Fruit fly (Drosophila melanogaster) whole organism, wandering third instar larva: ENCODE data around the gene FucTA.

Experiments
- Abd-B ChIP-seq: fragments of >200 bp; optimal IDR thresholded peaks from 2 replicates; lab custom pipeline; 2017; ENCODE audit warnings: missing biosample characterization, missing genetic modification characterization
- CG32264 ChIP-seq: fragments of 200-800 bp; sonication (Bioruptor generic); optimal IDR thresholded peaks from 2 replicates; lab custom pipeline; 2016; ENCODE audit warnings: missing biosample characterization, missing genetic modification characterization
- CG9705 ChIP-seq: fragments of 200-800 bp; sonication (Bioruptor generic); optimal IDR thresholded peaks from 2 replicates; lab custom pipeline; 2018; ENCODE audit warnings: missing biosample characterization, mild to moderate bottlenecking, missing genetic modification characterization
- CrebA ChIP-seq: fragments of 200-800 bp; sonication (Bioruptor generic); optimal IDR thresholded peaks from 2 replicates; lab custom pipeline; 2016; ENCODE audit warnings: missing biosample characterization, mild to moderate bottlenecking, missing genetic modification characterization, borderline replicate concordance
- Dfd ChIP-seq: fragments of >200 bp; optimal IDR thresholded peaks from 2 replicates; lab custom pipeline; 2017; ENCODE audit warnings: missing biosample characterization, missing genetic modification characterization
- Dif ChIP-seq: fragments of 200-275, 200-300 bp; sonication (Bioruptor generic); optimal IDR thresholded peaks from 2 replicates; lab custom pipeline; 2018; ENCODE audit warnings: missing biosample characterization, missing genetic modification characterization; ENCODE audit not compliant: partially characterized antibody
- GATAd ChIP-seq: sonication (Bioruptor generic); optimal IDR thresholded peaks from 2 replicates; lab custom pipeline; 2016; ENCODE audit warnings: missing biosample characterization, missing genetic modification characterization
- HLH106 ChIP-seq: fragments of 200-800 bp; optimal IDR thresholded peaks from 3 replicates; lab custom pipeline; 2019; ENCODE audit warnings: missing biosample characterization, mild to moderate bottlenecking, missing genetic modification characterization, moderate library complexity
- Hnf4 ChIP-seq: fragments of 200-800 bp; sonication (Bioruptor generic); optimal IDR thresholded peaks from 2 replicates; lab custom pipeline; 2016; ENCODE audit warnings: missing biosample characterization, mild to moderate bottlenecking, missing genetic modification characterization
- Hr78 ChIP-seq: fragments of >200 bp; optimal IDR thresholded peaks from 2 replicates; lab custom pipeline; 2017; ENCODE audit warnings: missing biosample characterization, missing genetic modification characterization
- Hr83 ChIP-seq: fragments of 200-300 bp; sonication (Bioruptor generic); optimal IDR thresholded peaks from 2 replicates; lab custom pipeline; 2016; ENCODE audit warnings: missing biosample characterization, mild to moderate bottlenecking, missing genetic modification characterization, moderate library complexity; ENCODE audit not compliant: poor library complexity, severe bottlenecking
- Jra ChIP-seq: sonication (Bioruptor generic); optimal IDR thresholded peaks from 2 replicates; lab custom pipeline; 2016; ENCODE audit warnings: missing biosample characterization, missing genetic modification characterization
- Mio ChIP-seq: sonication (Bioruptor generic); optimal IDR thresholded peaks from 2 replicates; lab custom pipeline; 2016; ENCODE audit warnings: missing biosample characterization, missing genetic modification characterization
- Myc ChIP-seq: fragments of >200 bp; optimal IDR thresholded peaks from 2 replicates; lab custom pipeline; 2017
- N ChIP-seq: fragments of >200 bp; optimal IDR thresholded peaks from 2 replicates; lab custom pipeline; 2018; ENCODE audit warnings: missing biosample characterization, missing external identifiers, missing genetic modification characterization
- OdsH ChIP-seq: fragments of 200-800 bp; sonication (Bioruptor generic); optimal IDR thresholded peaks from 2 replicates; lab custom pipeline; 2016; ENCODE audit warnings: missing biosample characterization, mild to moderate bottlenecking, missing genetic modification characterization
- Rel ChIP-seq, 2 experiments: fragments of 200-800 bp; sonication (Bioruptor generic) in 1 of 2; optimal IDR thresholded peaks; 2 replicates in 1 of 2; 3 replicates in 1 of 2; lab custom pipeline; 2016 to 2019; ENCODE audit warnings: mild to moderate bottlenecking in 2 of 2, missing biosample characterization in 2 of 2, missing genetic modification characterization in 2 of 2, moderate library complexity in 1 of 2
- Sp1 ChIP-seq: fragments of 200-800 bp; sonication (Bioruptor generic); optimal IDR thresholded peaks from 3 replicates; lab custom pipeline; 2019; ENCODE audit warnings: missing biosample characterization, mild to moderate bottlenecking, missing genetic modification characterization, moderate library complexity
- Vsx2 ChIP-seq: fragments of 200-300, 225-300 bp; sonication (Bioruptor generic); optimal IDR thresholded peaks from 2 replicates; lab custom pipeline; 2018; ENCODE audit warnings: missing biosample characterization, missing genetic modification characterization; ENCODE audit not compliant: partially characterized antibody
- br ChIP-seq: fragments of 200-800 bp; sonication (Bioruptor generic); optimal IDR thresholded peaks from 2 replicates; lab custom pipeline; 2016; ENCODE audit warnings: missing biosample characterization, missing genetic modification characterization
- brk ChIP-seq: fragments of 200-800 bp; sonication (Bioruptor generic); optimal IDR thresholded peaks from 2 replicates; lab custom pipeline; 2016; ENCODE audit warnings: missing biosample characterization, mild to moderate bottlenecking, missing genetic modification characterization
- dl ChIP-seq, 2 experiments: fragments of 175-275, 200-275 bp in 1 of 2; fragments of 200-275 bp in 1 of 2; sonication (Bioruptor generic); optimal IDR thresholded peaks; lab custom pipeline; 2018; ENCODE audit warnings: mild to moderate bottlenecking in 2 of 2, missing biosample characterization in 2 of 2, missing genetic modification characterization in 2 of 2, moderate library complexity in 2 of 2; ENCODE audit not compliant: partially characterized antibody in 2 of 2, insufficient read depth in 1 of 2
- dmrt93B ChIP-seq: fragments of 200-800 bp; sonication (Bioruptor generic); optimal IDR thresholded peaks from 2 replicates; lab custom pipeline; 2018; ENCODE audit warnings: missing biosample characterization, mild to moderate bottlenecking, missing genetic modification characterization
- dsf ChIP-seq: sonication (Bioruptor generic); optimal IDR thresholded peaks from 2 replicates; lab custom pipeline; 2016; ENCODE audit warnings: missing biosample characterization, missing genetic modification characterization, borderline replicate concordance
- ey ChIP-seq: fragments of 200-800 bp; sonication (Bioruptor generic); optimal IDR thresholded peaks from 2 replicates; lab custom pipeline; 2016; ENCODE audit warnings: missing biosample characterization, missing genetic modification characterization
- foxo ChIP-seq, 2 experiments: fragments of 200-800 bp; sonication (Bioruptor generic); optimal IDR thresholded peaks; 2 replicates in 1 of 2; 3 replicates in 1 of 2; lab custom pipeline; 2016 to 2017; ENCODE audit warnings: missing biosample characterization in 2 of 2, missing genetic modification characterization in 2 of 2
- fru ChIP-seq: fragments of 200-800 bp; sonication (Bioruptor generic); optimal IDR thresholded peaks from 3 replicates; lab custom pipeline; 2016; ENCODE audit warnings: missing biosample characterization, mild to moderate bottlenecking, missing genetic modification characterization
- h ChIP-seq: fragments of 200-800 bp; sonication (Bioruptor generic); optimal IDR thresholded peaks from 3 replicates; lab custom pipeline; 2016; ENCODE audit warnings: missing biosample characterization, mild to moderate bottlenecking, missing genetic modification characterization
- jim ChIP-seq: fragments of 175-275, 200-325 bp; sonication (Bioruptor generic); optimal IDR thresholded peaks from 2 replicates; lab custom pipeline; 2016; ENCODE audit warnings: missing biosample characterization, mild to moderate bottlenecking, missing genetic modification characterization
- lola ChIP-seq: fragments of >200 bp; optimal IDR thresholded peaks from 2 replicates; lab custom pipeline; 2017; ENCODE audit warnings: missing biosample characterization, missing genetic modification characterization
- pan ChIP-seq: fragments of >200 bp; optimal IDR thresholded peaks from 2 replicates; lab custom pipeline; 2017
- psq ChIP-seq: fragments of 200-800 bp; sonication (Bioruptor generic); optimal IDR thresholded peaks from 3 replicates; lab custom pipeline; 2017; ENCODE audit warnings: missing biosample characterization, mild to moderate bottlenecking, missing genetic modification characterization, moderate library complexity
- rgr ChIP-seq: fragments of 200-800 bp; sonication (Bioruptor generic); optimal IDR thresholded peaks from 3 replicates; lab custom pipeline; 2016; ENCODE audit warnings: missing biosample characterization, mild to moderate bottlenecking, missing genetic modification characterization
- sage ChIP-seq: fragments of 200-800 bp; sonication (Bioruptor generic); optimal IDR thresholded peaks from 2 replicates; lab custom pipeline; 2016; ENCODE audit warnings: missing biosample characterization, mild to moderate bottlenecking, missing genetic modification characterization
- sv ChIP-seq: fragments of 200-800 bp; sonication (Bioruptor generic); optimal IDR thresholded peaks from 3 replicates; lab custom pipeline; 2016; ENCODE audit warnings: missing biosample characterization, missing genetic modification characterization
- tai ChIP-seq: sonication (Bioruptor generic); optimal IDR thresholded peaks from 2 replicates; lab custom pipeline; 2016; ENCODE audit warnings: missing biosample characterization, missing genetic modification characterization
- usp ChIP-seq: fragments of >200 bp; optimal IDR thresholded peaks from 2 replicates; lab custom pipeline; 2017; ENCODE audit warnings: missing biosample characterization, missing genetic modification characterization
- woc ChIP-seq: sonication (Bioruptor generic); optimal IDR thresholded peaks from 2 replicates; lab custom pipeline; 2016; ENCODE audit warnings: missing biosample characterization, mild to moderate bottlenecking, missing genetic modification characterization

The FucTA gene

DNA sequence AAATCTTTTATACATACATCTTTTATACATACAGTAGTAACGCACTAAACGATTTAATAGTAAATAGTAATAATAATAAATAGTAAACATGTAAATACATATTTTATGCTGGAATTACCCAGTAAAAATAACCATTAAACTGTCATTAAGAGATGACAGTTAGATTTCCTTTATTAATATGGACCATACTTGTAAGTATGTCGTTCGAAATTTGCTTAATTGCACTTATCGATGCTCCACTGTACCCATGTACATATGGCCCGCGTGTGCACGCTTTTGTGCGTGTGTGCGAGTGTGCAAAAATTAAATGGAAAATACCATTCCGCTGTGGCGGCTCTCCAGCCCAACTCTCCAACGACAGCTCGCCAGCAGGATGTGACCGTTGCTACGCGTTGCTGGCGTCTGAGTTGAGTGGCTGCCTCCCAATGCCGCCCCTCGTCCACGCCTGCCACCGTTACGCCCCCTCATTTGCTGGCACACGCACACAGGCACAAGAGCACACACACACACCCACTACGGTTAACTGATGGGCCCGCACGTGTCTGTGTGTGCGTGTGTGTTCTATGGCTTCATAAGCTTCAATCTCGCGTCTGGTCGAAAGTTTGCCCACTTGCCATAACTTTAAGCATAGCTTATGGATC is 44.1 kb upstream of the FucTA start:
- TF ChIP-seq Rel (GFP tag; optimal IDR thresholded peaks at IDR 0.05; lab: Kevin White, UChicago) (no peak), Rel (tag; optimal IDR thresholded peaks at IDR 0.05; lab: Kevin White, UChicago) (no peak), br (GFP tag; lab: Kevin White, UChicago) (no peak), GATAd (GFP tag; lab: Kevin White, UChicago) (no peak), brk (no peak), dl (GFP tag; optimal IDR thresholded peaks at IDR 0.05; lab: Kevin White, UChicago; ENCODE audit: insufficient read depth in 1 of 2, partially characterized antibody in 2 of 2) (no peak), OdsH (GFP tag; lab: Kevin White, UChicago) (no peak), Dfd (GFP tag; lab: Kevin White, UChicago) (no peak), ey (GFP tag; lab: Kevin White, UChicago) (no peak), Hr83 (GFP tag; lab: Kevin White, UChicago) (no peak), sage (GFP tag; lab: Kevin White, UChicago) (no peak), pan (lab: Kevin White, UChicago) (no peak), Jra (GFP tag; lab: Kevin White, UChicago) (no peak), CG32264 (GFP tag; lab: Kevin White, UChicago) (no peak), Myc (no peak), rgr (GFP tag; lab: Kevin White, UChicago) (no peak), usp (no peak), tai (GFP tag; lab: Kevin White, UChicago) (no peak), Mio (GFP tag; lab: Kevin White, UChicago) (no peak), Hr78 (GFP tag; lab: Kevin White, UChicago) (no peak), CrebA (GFP tag; lab: Kevin White, UChicago) (no peak), Sp1 (GFP tag; lab: Kevin White, UChicago) (no peak), CG9705 (GFP tag; lab: Kevin White, UChicago) (no peak), foxo (GFP tag; optimal IDR thresholded peaks at IDR 0.05; lab: Kevin White, UChicago) (peak in 1 of 2 experiments; percentile 4), jim (no peak), Abd-B (GFP tag; lab: Kevin White, UChicago) (no peak), sv (GFP tag; lab: Kevin White, UChicago) (no peak), Vsx2 (GFP tag; lab: Kevin White, UChicago) (no peak), dmrt93B (GFP tag; lab: Kevin White, UChicago) (no peak), h (GFP tag; lab: Kevin White, UChicago) (peak; percentile 26), HLH106 (tag; lab: Kevin White, UChicago) (peak; percentile 40), lola (GFP tag; lab: Kevin White, UChicago) (no peak), Dif (GFP tag; lab: Kevin White, UChicago) (no peak), fru (GFP tag; lab: Kevin White, UChicago) (no peak), psq (GFP tag; lab: Kevin White, UChicago) (peak; percentile 17), N (GFP tag; lab: Kevin White, UChicago) (no peak), Hnf4 (GFP tag; lab: Kevin White, UChicago) (no peak), woc (GFP tag; lab: Kevin White, UChicago) (peak; percentile 39), dsf (GFP tag; lab: Kevin White, UChicago) (no peak)
- TF ChIP-seq, all 38 proteins: peak for 5
